Fruit fly (Drosophila melanogaster) whole organism, embryonic: ENCODE data around the gene Sec5.
A peak's percentile ranks its signal among the peaks of the same experiment; 100 is the strongest.

ENCODE experiments used
- B-H2 ChIP-seq: fragments of 200-800 bp; sonication (Bioruptor generic); optimal IDR thresholded peaks from 2 replicates; lab custom pipeline; 2018; ENCODE audit warnings: missing biosample characterization, mild to moderate bottlenecking, missing genetic modification characterization
- Blimp-1 ChIP-seq: fragments of 200-800 bp; sonication (Bioruptor generic); optimal IDR thresholded peaks from 3 replicates; lab custom pipeline; 2018; ENCODE audit warnings: missing biosample characterization, missing genetic modification characterization, mild to moderate bottlenecking, moderate library complexity, missing genetic modification reagents
- CG10979 ChIP-seq: fragments of 200-800 bp; sonication (Bioruptor generic); optimal IDR thresholded peaks from 2 replicates; lab custom pipeline; 2018; ENCODE audit warnings: missing biosample characterization, mild to moderate bottlenecking, missing genetic modification characterization, moderate library complexity
- CG12236 ChIP-seq: fragments of 200-800 bp; sonication (Bioruptor generic); optimal IDR thresholded peaks from 2 replicates; lab custom pipeline; 2016; ENCODE audit warnings: missing biosample characterization, missing genetic modification characterization
- CG12942 ChIP-seq: fragments of 200-800 bp; sonication (Bioruptor generic); optimal IDR thresholded peaks from 3 replicates; lab custom pipeline; 2016; ENCODE audit warnings: missing biosample characterization, missing genetic modification characterization
- CG13894 ChIP-seq: fragments of 200-800 bp; sonication (Bioruptor generic); optimal IDR thresholded peaks from 3 replicates; lab custom pipeline; 2018; ENCODE audit warnings: missing biosample characterization, mild to moderate bottlenecking, missing genetic modification characterization, moderate library complexity
- CG14050 ChIP-seq: fragments of 200-800 bp; sonication (Bioruptor generic); IDR thresholded peaks from 3 replicates; pipeline ENCODE4 v1.3.6; 2022; ENCODE audit warnings: missing biosample characterization, missing genetic modification characterization
- CG14441 ChIP-seq: fragments of 200-800 bp; sonication (Bioruptor generic); IDR thresholded peaks from 2 replicates; pipeline ENCODE4 v1.3.6; 2022; ENCODE audit warnings: missing biosample characterization, missing genetic modification characterization
- CG14667 ChIP-seq: fragments of 200-800 bp; sonication (Bioruptor generic); IDR thresholded peaks from 2 replicates; pipeline ENCODE4 v1.3.6; 2022; ENCODE audit warnings: missing biosample characterization, missing genetic modification characterization
- CG16779 ChIP-seq: fragments of 200-800 bp; sonication (Bioruptor generic); IDR thresholded peaks from 2 replicates; pipeline ENCODE4 v1.3.6; 2022; ENCODE audit warnings: missing biosample characterization, missing genetic modification characterization
- CG31365 ChIP-seq: fragments of 200-800 bp; sonication (Bioruptor generic); optimal IDR thresholded peaks from 2 replicates; lab custom pipeline; 2018; ENCODE audit warnings: missing biosample characterization, mild to moderate bottlenecking, missing genetic modification characterization
- CG3726 ChIP-seq: fragments of 200-800 bp; sonication (Bioruptor generic); IDR thresholded peaks from 3 replicates; pipeline ENCODE4, ENCODE4 v1.3.6; 2022; ENCODE audit warnings: missing biosample characterization, missing genetic modification characterization
- CG4360 ChIP-seq: fragments of 200-800 bp; sonication (Bioruptor generic); IDR thresholded peaks from 2 replicates; pipeline ENCODE4 v1.3.6; 2022; ENCODE audit warnings: missing biosample characterization, missing genetic modification characterization
- CG9797 ChIP-seq: fragments of 200-800 bp; sonication (Bioruptor generic); optimal IDR thresholded peaks from 3 replicates; lab custom pipeline; 2018; ENCODE audit warnings: missing biosample characterization, mild to moderate bottlenecking, missing genetic modification characterization
- Fer3 ChIP-seq: fragments of 200-800 bp; sonication (Bioruptor generic); optimal IDR thresholded peaks from 2 replicates; lab custom pipeline; 2018; ENCODE audit warnings: missing biosample characterization, mild to moderate bottlenecking, missing genetic modification characterization, moderate library complexity
- GATAe ChIP-seq: fragments of 200-800 bp; sonication (Bioruptor generic); conservative IDR thresholded peaks from 2 replicates; pipeline ENCODE4 v1.3.6; 2022; ENCODE audit warnings: missing biosample characterization, missing genetic modification characterization
- Hey ChIP-seq: fragments of 200-800 bp; sonication (Bioruptor generic); optimal IDR thresholded peaks from 3 replicates; lab custom pipeline; 2018; ENCODE audit warnings: missing biosample characterization, mild to moderate bottlenecking, missing genetic modification characterization
- Lim3 ChIP-seq: fragments of 200-800 bp; sonication (Bioruptor generic); IDR thresholded peaks from 2 replicates; pipeline ENCODE4 v1.3.6; 2022; ENCODE audit warnings: missing biosample characterization, missing genetic modification characterization
- NfI ChIP-seq: fragments of 200-800 bp; sonication (Bioruptor generic); optimal IDR thresholded peaks from 3 replicates; lab custom pipeline; 2018; ENCODE audit warnings: missing biosample characterization, mild to moderate bottlenecking, missing genetic modification characterization, moderate library complexity
- Pdp1 ChIP-seq, 2 experiments: fragments of 200-800 bp; sonication (Bioruptor generic); optimal IDR thresholded peaks; 3 replicates each; lab custom pipeline; 2016; ENCODE audit warnings: missing biosample characterization in 2 of 2, missing genetic modification characterization in 2 of 2, mild to moderate bottlenecking in 1 of 2, moderate library complexity in 1 of 2
- Rx ChIP-seq: fragments of 200-800 bp; sonication (Bioruptor generic); IDR thresholded peaks from 2 replicates; pipeline ENCODE4 v1.3.6; 2022; ENCODE audit warnings: missing biosample characterization, missing genetic modification characterization
- Sry-β ChIP-seq: fragments of 200-800 bp; sonication (Bioruptor generic); optimal IDR thresholded peaks from 2 replicates; lab custom pipeline; 2018; ENCODE audit warnings: missing biosample characterization, mild to moderate bottlenecking, missing genetic modification characterization, moderate library complexity
- Stat92E ChIP-seq, 3 experiments: fragments of >200 bp in 2 of 3; fragments of 200-800 bp in 1 of 3; sonication (Bioruptor generic) in 1 of 3; optimal IDR thresholded peaks; 2 replicates each; lab custom pipeline; 2017 to 2019; ENCODE audit warnings: missing biosample characterization in 3 of 3, missing genetic modification characterization in 3 of 3, mild to moderate bottlenecking in 1 of 3, moderate library complexity in 1 of 3
- ab ChIP-seq: fragments of 200-800 bp; sonication (Bioruptor generic); optimal IDR thresholded peaks from 2 replicates; lab custom pipeline; 2016; ENCODE audit warnings: missing biosample characterization, missing genetic modification characterization
- abd-A ChIP-seq: fragments of 200-800 bp; sonication (Bioruptor generic); optimal IDR thresholded peaks from 3 replicates; lab custom pipeline; 2019; ENCODE audit warnings: missing biosample characterization, mild to moderate bottlenecking, missing genetic modification characterization, moderate library complexity
- al ChIP-seq: fragments of 200-800 bp; sonication (Bioruptor generic); IDR thresholded peaks from 2 replicates; pipeline ENCODE4 v1.3.6; 2022; ENCODE audit warnings: missing biosample characterization, missing genetic modification characterization
- aop ChIP-seq: fragments of 200-800 bp; sonication (Bioruptor generic); IDR thresholded peaks from 2 replicates; pipeline ENCODE4 v1.3.6; 2022; ENCODE audit warnings: missing biosample characterization, missing genetic modification characterization
- br ChIP-seq: fragments of >200 bp; optimal IDR thresholded peaks from 2 replicates; lab custom pipeline; 2017
- ci ChIP-seq: fragments of 200-800 bp; sonication (Bioruptor generic); IDR thresholded peaks from 3 replicates; pipeline ENCODE4 v1.3.6; 2022; ENCODE audit warnings: missing biosample characterization, missing genetic modification characterization
- crp ChIP-seq, 2 experiments: fragments of 200-800 bp; sonication (Bioruptor generic); optimal IDR thresholded peaks; 2 replicates in 1 of 2; 3 replicates in 1 of 2; lab custom pipeline; 2017; ENCODE audit warnings: missing biosample characterization in 2 of 2, missing genetic modification characterization in 2 of 2, mild to moderate bottlenecking in 1 of 2, moderate library complexity in 1 of 2
- cwo ChIP-seq: fragments of 200-800 bp; sonication (Bioruptor generic); optimal IDR thresholded peaks from 3 replicates; lab custom pipeline; 2017; ENCODE audit warnings: missing biosample characterization, missing genetic modification characterization, mild to moderate bottlenecking, moderate library complexity, missing genetic modification reagents
- dysf ChIP-seq: fragments of 200-800 bp; sonication (Bioruptor generic); IDR thresholded peaks from 3 replicates; pipeline ENCODE4 v1.3.6; 2022; ENCODE audit warnings: missing biosample characterization, missing genetic modification characterization
- fd102C ChIP-seq: fragments of 200-800 bp; sonication (Bioruptor generic); optimal IDR thresholded peaks from 2 replicates; lab custom pipeline; 2018; ENCODE audit warnings: missing biosample characterization, mild to moderate bottlenecking, missing genetic modification characterization, moderate library complexity
- hbn ChIP-seq: fragments of 200-800 bp; sonication (Bioruptor generic); IDR thresholded peaks from 2 replicates; pipeline ENCODE4 v1.3.6; 2022; ENCODE audit warnings: missing biosample characterization, missing genetic modification characterization; ENCODE audit not compliant: partially characterized antibody
- knrl ChIP-seq: fragments of 200-800 bp; sonication (Bioruptor generic); IDR thresholded peaks from 3 replicates; pipeline ENCODE4 v1.3.6; 2022; ENCODE audit warnings: missing biosample characterization, missing genetic modification characterization; ENCODE audit not compliant: partially characterized antibody
- luna ChIP-seq: fragments of 200-800 bp; sonication (Bioruptor generic); optimal IDR thresholded peaks from 2 replicates; lab custom pipeline; 2016; ENCODE audit warnings: missing biosample characterization, missing genetic modification characterization
- mirr ChIP-seq: fragments of 200-800 bp; sonication (Bioruptor generic); optimal IDR thresholded peaks from 3 replicates; lab custom pipeline; 2018; ENCODE audit warnings: missing biosample characterization, mild to moderate bottlenecking, missing genetic modification characterization
- nau ChIP-seq: fragments of 200-800 bp; sonication (Bioruptor generic); optimal IDR thresholded peaks from 3 replicates; lab custom pipeline; 2017; ENCODE audit warnings: missing biosample characterization, mild to moderate bottlenecking, missing genetic modification characterization, missing genetic modification reagents
- nerfin-1 ChIP-seq: fragments of 200-800 bp; sonication (Bioruptor generic); optimal IDR thresholded peaks from 3 replicates; lab custom pipeline; 2019; ENCODE audit warnings: missing biosample characterization, mild to moderate bottlenecking, missing genetic modification characterization, moderate library complexity
- phol ChIP-seq: fragments of 200-800 bp; sonication (Bioruptor generic); optimal IDR thresholded peaks from 3 replicates; lab custom pipeline; 2018; ENCODE audit warnings: missing biosample characterization, mild to moderate bottlenecking, missing genetic modification characterization, moderate library complexity
- pzg ChIP-seq: fragments of 200-800 bp; sonication (Bioruptor generic); optimal IDR thresholded peaks from 3 replicates; lab custom pipeline; 2018; ENCODE audit warnings: missing biosample characterization, mild to moderate bottlenecking, missing genetic modification characterization, moderate library complexity
- row ChIP-seq: fragments of 200-800 bp; sonication (Bioruptor generic); IDR thresholded peaks from 3 replicates; pipeline ENCODE4 v1.3.6; 2022; ENCODE audit warnings: missing biosample characterization, missing genetic modification characterization
- sna ChIP-seq: fragments of 200-800 bp; sonication (Bioruptor generic); IDR thresholded peaks from 2 replicates; pipeline ENCODE4 v1.3.6; 2022; ENCODE audit warnings: missing biosample characterization, missing genetic modification characterization; ENCODE audit not compliant: partially characterized antibody
- stc ChIP-seq: fragments of 200-800 bp; sonication (Bioruptor generic); IDR thresholded peaks from 2 replicates; pipeline ENCODE4 v1.3.6; 2022; ENCODE audit warnings: missing biosample characterization, missing genetic modification characterization
- unc-4 ChIP-seq: fragments of 200-800 bp; sonication (Bioruptor generic); IDR thresholded peaks from 2 replicates; pipeline ENCODE4 v1.3.6; 2022; ENCODE audit warnings: missing biosample characterization, missing genetic modification characterization; ENCODE audit not compliant: partially characterized antibody
- wek ChIP-seq: fragments of 200-800 bp; sonication (Bioruptor generic); optimal IDR thresholded peaks from 3 replicates; lab custom pipeline; 2018; ENCODE audit warnings: missing biosample characterization, mild to moderate bottlenecking, missing genetic modification characterization, moderate library complexity
- z ChIP-seq: fragments of 200-800 bp; sonication (Bioruptor generic); IDR thresholded peaks from 3 replicates; pipeline ENCODE4 v1.3.6; 2022; ENCODE audit warnings: missing biosample characterization, missing genetic modification characterization

Sec5 gene

dm6 chr2L:3478034-3478880, 21.2 kb downstream of the Sec5 start, which contains the start of gene Thor (continued):
- TF ChIP-seq Sry-β (GFP tag; lab: Kevin White, UChicago), result no peak
- TF ChIP-seq Pdp1 (GFP tag; optimal IDR thresholded peaks at IDR 0.05; lab: Kevin White, UChicago), result peak; percentile 45 to 81
- TF ChIP-seq Lim3 (GFP tag; lab: Robert Waterston, UW), result no peak
- 0 out of 2 replicates have a peak, but pooled peaks have one; percentile 30 for TF ChIP-seq Rx (GFP tag; lab: Robert Waterston, UW)
- TF ChIP-seq CG14667 (GFP tag; lab: Robert Waterston, UW), result peak; percentile 38; the same call in 1 of the 2 replicates
- peak; percentile 8; the same call in 1 of the 2 replicates for TF ChIP-seq al (GFP tag; lab: Robert Waterston, UW)
- no peak for TF ChIP-seq phol (tag; lab: Kevin White, UChicago)
- TF ChIP-seq CG16779 (GFP tag; lab: Robert Waterston, UW), result peak; percentile 82
- peak; percentile 50 for TF ChIP-seq CG10979 (tag; lab: Kevin White, UChicago)
- TF ChIP-seq CG14441 (GFP tag; lab: Robert Waterston, UW), result peak; percentile 40; the same call in 1 of the 2 replicates
- no peak for TF ChIP-seq br (lab: Kevin White, UChicago)
- peak; percentile 58 for TF ChIP-seq ab (GFP tag; lab: Kevin White, UChicago)
- peak; percentile 54; the same call in 2 of the 3 replicates for TF ChIP-seq z
- peak; percentile 73 for TF ChIP-seq stc (GFP tag; lab: Robert Waterston, UW)
- TF ChIP-seq NfI (GFP tag; lab: Kevin White, UChicago), result peak; percentile 60
- peak; percentile 26; the same call in 1 of the 3 replicates for TF ChIP-seq knrl
- peak; percentile 48; the same call in 1 of the 2 replicates for TF ChIP-seq sna (GFP tag; lab: Robert Waterston, UW)
- TF ChIP-seq CG31365 (tag; lab: Kevin White, UChicago), result peak; percentile 46
- TF ChIP-seq mirr (GFP tag; lab: Kevin White, UChicago), result peak; percentile 91
- peak; percentile 56; the same call in 2 of the 3 replicates for TF ChIP-seq dysf
- peak; percentile 58 for TF ChIP-seq Blimp-1 (GFP tag; lab: Kevin White, UChicago)
- peak; percentile 81 for TF ChIP-seq aop (GFP tag; lab: Robert Waterston, UW)
- TF ChIP-seq abd-A (tag; lab: Kevin White, UChicago), result peak; percentile 77
- peak; percentile 87 for TF ChIP-seq CG13894 (tag; lab: Kevin White, UChicago)
- peak; percentile 50; the same call in 1 of the 3 replicates for TF ChIP-seq CG14050 (GFP tag; lab: Robert Waterston, UW)
- TF ChIP-seq unc-4, result peak; percentile 39; the same call in 1 of the 2 replicates
- TF ChIP-seq B-H2 (GFP tag; lab: Kevin White, UChicago), result peak; percentile 82
- TF ChIP-seq Stat92E (GFP tag; optimal IDR thresholded peaks at IDR 0.05; lab: Kevin White, UChicago), result peak in 1 of 3 experiments; percentile 88
- TF ChIP-seq wek (GFP tag; lab: Kevin White, UChicago), result peak; percentile 82
- no peak for TF ChIP-seq GATAe (GFP tag; lab: Robert Waterston, UW)
- no peak for TF ChIP-seq CG12942
- peak; percentile 85 for TF ChIP-seq cwo (GFP tag; lab: Kevin White, UChicago)
- peak; percentile 74 for TF ChIP-seq Fer3 (tag; lab: Kevin White, UChicago)
- TF ChIP-seq CG12236, result peak; percentile 46
- TF ChIP-seq hbn, result peak; percentile 47; the same call in 1 of the 2 replicates
- peak; percentile 12 for TF ChIP-seq pzg
- TF ChIP-seq nau (GFP tag; lab: Kevin White, UChicago), result peak; percentile 71
- TF ChIP-seq ci (GFP tag; lab: Robert Waterston, UW), result peak; percentile 93
- no peak for TF ChIP-seq CG9797 (GFP tag; lab: Kevin White, UChicago)
- peak; percentile 79 for TF ChIP-seq CG4360 (GFP tag; lab: Robert Waterston, UW)
- no peak for TF ChIP-seq fd102C (GFP tag; lab: Kevin White, UChicago)
- peak; percentile 53; the same call in 1 of the 3 replicates for TF ChIP-seq CG3726 (GFP tag; lab: Robert Waterston, UW)
- TF ChIP-seq nerfin-1 (tag; lab: Kevin White, UChicago), result peak; percentile 63
- TF ChIP-seq Hey (tag; lab: Kevin White, UChicago), result peak; percentile 75
- peak in 1 of 2 experiments; percentile 19 for TF ChIP-seq crp (GFP tag; optimal IDR thresholded peaks at IDR 0.05; lab: Kevin White, UChicago)
- TF ChIP-seq row (GFP tag; lab: Robert Waterston, UW), result peak; percentile 56
- peak; percentile 35 for TF ChIP-seq luna (GFP tag; lab: Kevin White, UChicago)
